Fruit fly (Drosophila melanogaster) whole organism, embryonic: ENCODE data around the gene Pdhb.
A peak's percentile ranks its signal among the peaks of the same experiment; 100 is the strongest.

Source experiments
- Adf1 ChIP-seq: fragments of 200-800 bp; sonication (Bioruptor generic); IDR thresholded peaks from 2 replicates; pipeline ENCODE4 v1.3.6; 2022; ENCODE audit warnings: missing biosample characterization, missing genetic modification characterization
- Atf6 ChIP-seq: fragments of 200-800 bp; sonication (Bioruptor generic); IDR thresholded peaks from 2 replicates; pipeline ENCODE4 v1.3.6; 2022; ENCODE audit warnings: missing biosample characterization, missing genetic modification characterization
- Bteb2 ChIP-seq: fragments of 200-800 bp; sonication (Bioruptor generic); optimal IDR thresholded peaks from 2 replicates; lab custom pipeline; 2016; ENCODE audit warnings: missing biosample characterization, missing genetic modification characterization
- CG10543 ChIP-seq: fragments of 200-800 bp; sonication (Bioruptor generic); optimal IDR thresholded peaks from 3 replicates; lab custom pipeline; 2017; ENCODE audit warnings: missing biosample characterization, mild to moderate bottlenecking, missing genetic modification characterization, moderate library complexity
- CG11456 ChIP-seq: fragments of 200-800 bp; sonication (Bioruptor generic); IDR thresholded peaks from 3 replicates; pipeline ENCODE4 v1.3.6; 2022; ENCODE audit warnings: missing biosample characterization, missing genetic modification characterization
- CG11695 ChIP-seq: fragments of 200-800 bp; sonication (Bioruptor generic); IDR thresholded peaks from 3 replicates; pipeline ENCODE4 v1.3.6; 2022; ENCODE audit warnings: missing biosample characterization, missing genetic modification characterization
- CG1233 ChIP-seq: fragments of 200-800 bp; sonication (Bioruptor generic); optimal IDR thresholded peaks from 4 replicates; lab custom pipeline; 2018; ENCODE audit warnings: missing biosample characterization, mild to moderate bottlenecking, missing genetic modification characterization
- CG14710 ChIP-seq: fragments of 200-800 bp; sonication (Bioruptor generic); optimal IDR thresholded peaks from 3 replicates; lab custom pipeline; 2019; ENCODE audit warnings: missing biosample characterization, mild to moderate bottlenecking, missing genetic modification characterization, moderate library complexity
- CG18619 ChIP-seq: fragments of 200-800 bp; sonication (Bioruptor generic); optimal IDR thresholded peaks from 3 replicates; lab custom pipeline; 2017; ENCODE audit warnings: missing biosample characterization, mild to moderate bottlenecking, missing genetic modification characterization
- CG2116 ChIP-seq: fragments of 200-800 bp; sonication (Bioruptor generic); optimal IDR thresholded peaks from 3 replicates; lab custom pipeline; 2018; ENCODE audit warnings: missing biosample characterization, mild to moderate bottlenecking, missing genetic modification characterization
- CG31441 ChIP-seq: fragments of 200-800 bp; sonication (Bioruptor generic); IDR thresholded peaks from 2 replicates; pipeline ENCODE4 v1.3.6; 2022; ENCODE audit warnings: missing biosample characterization, missing genetic modification characterization
- CG32532 ChIP-seq: fragments of 200-800 bp; sonication (Bioruptor generic); IDR thresholded peaks from 2 replicates; pipeline ENCODE4 v1.3.6; 2022; ENCODE audit warnings: missing biosample characterization, missing genetic modification characterization
- CG3281 ChIP-seq: fragments of 200-800 bp; sonication (Bioruptor generic); optimal IDR thresholded peaks from 3 replicates; lab custom pipeline; 2017; ENCODE audit warnings: missing biosample characterization, mild to moderate bottlenecking, missing genetic modification characterization
- CG34376 ChIP-seq: fragments of 200-800 bp; sonication (Bioruptor generic); optimal IDR thresholded peaks from 2 replicates; lab custom pipeline; 2018; ENCODE audit warnings: missing biosample characterization, mild to moderate bottlenecking, missing genetic modification characterization
- CG4328 ChIP-seq: fragments of 200-800 bp; sonication (Bioruptor generic); optimal IDR thresholded peaks from 3 replicates; lab custom pipeline; 2017; ENCODE audit warnings: missing biosample characterization, missing genetic modification reagents, missing genetic modification characterization
- CG7357 ChIP-seq: fragments of 200-800 bp; sonication (Bioruptor generic); IDR thresholded peaks from 3 replicates; pipeline ENCODE4 v1.3.6; 2022; ENCODE audit warnings: missing biosample characterization, missing genetic modification characterization
- CG7745 ChIP-seq: fragments of 200-800 bp; sonication (Bioruptor generic); optimal IDR thresholded peaks from 2 replicates; lab custom pipeline; 2018; ENCODE audit warnings: missing biosample characterization, mild to moderate bottlenecking, missing genetic modification characterization, moderate library complexity
- CG8089 ChIP-seq: fragments of 200-800 bp; sonication (Bioruptor generic); optimal IDR thresholded peaks from 3 replicates; lab custom pipeline; 2016; ENCODE audit warnings: missing biosample characterization, missing genetic modification characterization
- CG8944 ChIP-seq: fragments of 200-800 bp; sonication (Bioruptor generic); optimal IDR thresholded peaks from 3 replicates; lab custom pipeline; 2016; ENCODE audit warnings: missing biosample characterization, missing genetic modification characterization
- Chrac-16 ChIP-seq: fragments of 200-800 bp; sonication (Bioruptor generic); optimal IDR thresholded peaks from 3 replicates; lab custom pipeline; 2016; ENCODE audit warnings: missing biosample characterization, missing genetic modification characterization
- GATAe ChIP-seq: fragments of 200-800 bp; sonication (Bioruptor generic); conservative IDR thresholded peaks from 2 replicates; pipeline ENCODE4 v1.3.6; 2022; ENCODE audit warnings: missing biosample characterization, missing genetic modification characterization
- Hsf ChIP-seq: fragments of 200-800 bp; sonication (Bioruptor generic); optimal IDR thresholded peaks from 3 replicates; lab custom pipeline; 2016; ENCODE audit warnings: missing biosample characterization, missing genetic modification characterization
- Lpt ChIP-seq: fragments of >200 bp; optimal IDR thresholded peaks from 2 replicates; lab custom pipeline; 2018; ENCODE audit warnings: missing biosample characterization, missing genetic modification characterization
- Neu2 ChIP-seq: fragments of 200-800 bp; sonication (Bioruptor generic); optimal IDR thresholded peaks from 3 replicates; lab custom pipeline; 2016; ENCODE audit warnings: missing biosample characterization, missing genetic modification characterization, borderline replicate concordance
- TFAM ChIP-seq: fragments of 200-800 bp; sonication (Bioruptor generic); optimal IDR thresholded peaks from 2 replicates; lab custom pipeline; 2017; ENCODE audit warnings: missing biosample characterization, missing genetic modification characterization, inconsistent platforms
- ase ChIP-seq: fragments of 200-800 bp; sonication (Bioruptor generic); IDR thresholded peaks from 3 replicates; pipeline ENCODE4 v1.3.6; 2022; ENCODE audit warnings: missing biosample characterization, missing genetic modification characterization
- bcd ChIP-seq: fragments of 200-800 bp; sonication (Bioruptor generic); optimal IDR thresholded peaks from 2 replicates; lab custom pipeline; 2017; ENCODE audit warnings: missing biosample characterization, mild to moderate bottlenecking, missing genetic modification characterization
- croc ChIP-seq: fragments of 200-800 bp; sonication (Bioruptor generic); conservative IDR thresholded peaks from 3 replicates; pipeline ENCODE4 v1.3.6; 2022; ENCODE audit warnings: missing biosample characterization, missing genetic modification characterization
- dpn ChIP-seq, 2 experiments: fragments of 200-800 bp; sonication (Bioruptor generic); optimal IDR thresholded peaks; 3 replicates each; lab custom pipeline; 2016; ENCODE audit warnings: missing biosample characterization in 2 of 2, missing genetic modification characterization in 2 of 2
- ems ChIP-seq: fragments of 200-800 bp; sonication (Bioruptor generic); optimal IDR thresholded peaks from 3 replicates; lab custom pipeline; 2016; ENCODE audit warnings: missing biosample characterization, missing genetic modification characterization
- esg ChIP-seq: fragments of 200-800 bp; sonication (Bioruptor generic); conservative IDR thresholded peaks from 2 replicates; pipeline ENCODE4 v1.3.6; 2022; ENCODE audit warnings: missing biosample characterization, missing genetic modification characterization
- eve ChIP-seq, 2 experiments: fragments of >200 bp; optimal IDR thresholded peaks; 2 replicates each; lab custom pipeline; 2017; ENCODE audit warnings: missing biosample characterization in 2 of 2, missing genetic modification characterization in 2 of 2
- exex ChIP-seq: fragments of 200-800 bp; sonication (Bioruptor generic); optimal IDR thresholded peaks from 4 replicates; lab custom pipeline; 2018; ENCODE audit warnings: missing biosample characterization, mild to moderate bottlenecking, missing genetic modification characterization, moderate library complexity
- fd3F ChIP-seq: fragments of 200-800 bp; sonication (Bioruptor generic); optimal IDR thresholded peaks from 2 replicates; lab custom pipeline; 2018; ENCODE audit warnings: missing biosample characterization, mild to moderate bottlenecking, missing genetic modification characterization, moderate library complexity
- hkb ChIP-seq, 2 experiments: fragments of 200-800 bp in 1 of 2; fragments of >200 bp in 1 of 2; sonication (Bioruptor generic) in 1 of 2; IDR thresholded peaks in 1 of 2; optimal IDR thresholded peaks in 1 of 2; 2 replicates each; pipeline versions ENCODE4 v1.3.6 to Lab custom; 2017 to 2022; ENCODE audit warnings: missing biosample characterization in 1 of 2, missing genetic modification characterization in 1 of 2
- ind ChIP-seq: fragments of 200-800 bp; sonication (Bioruptor generic); optimal IDR thresholded peaks from 3 replicates; lab custom pipeline; 2016; ENCODE audit warnings: missing biosample characterization, missing genetic modification characterization
- inv ChIP-seq: fragments of 200-800 bp; sonication (Bioruptor generic); IDR thresholded peaks from 2 replicates; pipeline ENCODE4 v1.3.6; 2022; ENCODE audit warnings: missing biosample characterization, missing genetic modification characterization; ENCODE audit not compliant: partially characterized antibody
- mirr ChIP-seq: fragments of 200-800 bp; sonication (Bioruptor generic); optimal IDR thresholded peaks from 3 replicates; lab custom pipeline; 2018; ENCODE audit warnings: missing biosample characterization, mild to moderate bottlenecking, missing genetic modification characterization
- odd ChIP-seq: fragments of 200-800 bp; sonication (Bioruptor generic); optimal IDR thresholded peaks from 2 replicates; lab custom pipeline; 2017; ENCODE audit warnings: missing biosample characterization, mild to moderate bottlenecking, missing genetic modification characterization
- prd ChIP-seq, 3 experiments: fragments of >200 bp in 2 of 3; fragments of 200-800 bp in 1 of 3; sonication (Bioruptor generic) in 1 of 3; optimal IDR thresholded peaks in 2 of 3; IDR thresholded peaks in 1 of 3; 2 replicates in 2 of 3; 3 replicates in 1 of 3; pipeline versions ENCODE4 v1.3.6 to Lab custom; 2017 to 2022; ENCODE audit warnings: missing biosample characterization in 1 of 3, missing genetic modification characterization in 1 of 3
- pum ChIP-seq: fragments of 200-800 bp; sonication (Bioruptor generic); optimal IDR thresholded peaks from 2 replicates; lab custom pipeline; 2016; ENCODE audit warnings: missing biosample characterization, missing genetic modification characterization
- ro ChIP-seq: fragments of 200-800 bp; sonication (Bioruptor generic); IDR thresholded peaks from 2 replicates; pipeline ENCODE4 v1.3.6; 2022; ENCODE audit warnings: missing biosample characterization, missing genetic modification characterization
- sc ChIP-seq, 3 experiments: fragments of >200 bp in 2 of 3; fragments of 200-800 bp in 1 of 3; sonication (Bioruptor generic) in 1 of 3; optimal IDR thresholded peaks; 2 replicates in 2 of 3; 3 replicates in 1 of 3; lab custom pipeline; 2017; ENCODE audit warnings: mild to moderate bottlenecking in 1 of 3, missing biosample characterization in 1 of 3, missing genetic modification characterization in 1 of 3, missing genetic modification reagents in 1 of 3
- scrt ChIP-seq: fragments of 200-800 bp; sonication (Bioruptor generic); optimal IDR thresholded peaks from 2 replicates; lab custom pipeline; 2018; ENCODE audit warnings: missing biosample characterization, mild to moderate bottlenecking, missing genetic modification characterization, moderate library complexity
- tgo ChIP-seq: fragments of 200-800 bp; sonication (Bioruptor generic); IDR thresholded peaks from 3 replicates; pipeline ENCODE4 v1.3.6; 2022; ENCODE audit warnings: missing biosample characterization, missing genetic modification characterization
- zfh1 ChIP-seq: fragments of 200-800 bp; sonication (Bioruptor generic); IDR thresholded peaks from 3 replicates; pipeline ENCODE4 v1.3.6; 2022; ENCODE audit warnings: missing biosample characterization, missing genetic modification characterization
- zfh2 ChIP-seq: fragments of 200-800 bp; sonication (Bioruptor generic); optimal IDR thresholded peaks from 2 replicates; lab custom pipeline; 2016; ENCODE audit warnings: missing biosample characterization, missing genetic modification characterization

Pdhb gene

dm6 chr3R:29122817-29123611 is 10.1 kb downstream of the Pdhb start, which contains the start of the genes yem and Ctl2 (continued):
- TF ChIP-seq Hsf (GFP tag; lab: Kevin White, UChicago) (peak; percentile 85), esg (GFP tag; lab: Robert Waterston, UW) (no peak; the same call in 1 of the 2 replicates), inv (GFP tag; lab: Robert Waterston, UW) (peak; percentile 19; the same call in 1 of the 2 replicates), ro (GFP tag; lab: Robert Waterston, UW) (no peak; the same call in 1 of the 2 replicates), prd (optimal IDR thresholded peaks at IDR 0.05; lab: Kevin White, UChicago) (no peak), prd (GFP tag; IDR thresholded peaks at IDR 0.05; lab: Robert Waterston, UW) (peak; percentile 57; the same call in 2 of the 3 replicates), Adf1 (peak; percentile 7; the same call in 1 of the 2 replicates), CG2116 (GFP tag; lab: Kevin White, UChicago) (peak; percentile 91), Atf6 (0 out of 2 replicates have a peak, but pooled peaks have one; percentile 8), croc (peak; percentile 39; the same call in 2 of the 3 replicates), mirr (GFP tag; lab: Kevin White, UChicago) (peak; percentile 6), zfh2 (GFP tag; lab: Kevin White, UChicago) (peak; percentile 93), TFAM (GFP tag; lab: Kevin White, UChicago) (no peak), CG10543 (GFP tag; lab: Kevin White, UChicago) (peak; percentile 71), CG1233 (peak; percentile 48), hkb (optimal IDR thresholded peaks at IDR 0.05; lab: Kevin White, UChicago) (peak; percentile 88), hkb (GFP tag; IDR thresholded peaks at IDR 0.05; lab: Robert Waterston, UW) (no peak), Neu2 (peak; percentile 45), ase (GFP tag; lab: Robert Waterston, UW) (no peak; the same call in 2 of the 3 replicates), CG7357 (GFP tag; lab: Robert Waterston, UW) (peak; percentile 95), exex (tag; lab: Kevin White, UChicago) (peak; percentile 28), ems (peak; percentile 72), GATAe (no peak), CG31441 (GFP tag; lab: Robert Waterston, UW) (peak; percentile 73; the same call in 1 of the 2 replicates), CG14710 (tag; lab: Kevin White, UChicago) (peak; percentile 82), sc (optimal IDR thresholded peaks at IDR 0.05; lab: Kevin White, UChicago) (no peak), sc (GFP tag; optimal IDR thresholded peaks at IDR 0.05; lab: Kevin White, UChicago) (peak; percentile 12), Chrac-16 (GFP tag; lab: Kevin White, UChicago) (peak; percentile 71), CG7745 (tag; lab: Kevin White, UChicago) (peak; percentile 4), CG8089 (GFP tag; lab: Kevin White, UChicago) (peak; percentile 63), fd3F (GFP tag; lab: Kevin White, UChicago) (peak; percentile 10), Bteb2 (GFP tag; lab: Kevin White, UChicago) (peak; percentile 73), scrt (GFP tag; lab: Kevin White, UChicago) (peak; percentile 5), Lpt (no peak), CG18619 (GFP tag; lab: Kevin White, UChicago) (peak; percentile 79), odd (GFP tag; lab: Kevin White, UChicago) (no peak), CG11456 (GFP tag; lab: Robert Waterston, UW) (peak; percentile 81), bcd (GFP tag; lab: Kevin White, UChicago) (peak; percentile 76), eve (GFP tag; optimal IDR thresholded peaks at IDR 0.05; lab: Kevin White, UChicago) (peak in 1 of 2 experiments; percentile 26), CG8944 (GFP tag; lab: Kevin White, UChicago) (peak; percentile 72), CG34376 (GFP tag; lab: Kevin White, UChicago) (peak; percentile 49), dpn (GFP tag; optimal IDR thresholded peaks at IDR 0.05; lab: Kevin White, UChicago) (peak; percentile 68 to 84), ind (GFP tag; lab: Kevin White, UChicago) (peak; percentile 76), CG3281 (GFP tag; lab: Kevin White, UChicago) (peak; percentile 61), zfh1 (peak; percentile 75), CG11695 (GFP tag; lab: Robert Waterston, UW) (no peak), tgo (GFP tag; lab: Robert Waterston, UW) (peak; percentile 58; the same call in 1 of the 3 replicates), pum (GFP tag; lab: Kevin White, UChicago) (peak; percentile 83), CG4328 (peak; percentile 41), CG32532 (GFP tag; lab: Robert Waterston, UW) (no peak; the same call in none of the 2 replicates)
